Fruit fly (Drosophila melanogaster): ENCODE data around the gene CG33631.

- TF ChIP-seq EcR (GFP tag; optimal IDR thresholded peaks at IDR 0.05) (no peak), Dll (optimal IDR thresholded peaks at IDR 0.05) (no peak), psq (optimal IDR thresholded peaks at IDR 0.05) (no peak), usp (GFP tag; optimal IDR thresholded peaks at IDR 0.05) (no peak)
These were observed 1.5 kb upstream of the CG33631 start, which contains the start of gene CG33630 for dm6 chr3R:10062324-10062723.
